Fruit fly (Drosophila melanogaster): ENCODE measurements around the gene His4r.

DNA sequence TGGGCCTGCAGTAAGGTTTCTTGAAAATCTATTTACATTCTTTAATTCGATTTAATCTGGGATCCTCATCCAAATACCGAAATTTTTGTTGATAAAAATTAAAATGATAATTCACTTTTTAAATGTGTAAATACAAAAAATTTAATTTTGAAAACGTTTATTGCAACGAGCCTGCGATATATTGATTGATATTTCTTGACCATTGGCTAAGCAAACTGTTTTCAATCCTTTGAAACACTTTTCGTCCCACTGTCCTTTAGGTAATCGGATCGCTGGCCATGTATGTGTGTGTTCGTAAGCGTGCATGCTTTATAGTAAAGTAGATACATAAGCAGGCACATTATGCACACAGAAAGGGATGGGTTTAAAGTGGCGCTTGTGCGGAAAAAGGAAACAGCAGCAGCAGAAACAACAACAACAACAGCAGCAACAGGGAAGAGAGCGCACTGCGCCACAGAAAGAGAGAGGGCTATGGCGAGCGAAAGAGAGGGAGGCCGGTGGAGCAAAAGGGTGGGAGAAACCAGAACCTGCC is 1.4 kb upstream of the His4r start:
- no peak for TF ChIP-seq CG9797 (GFP tag; optimal IDR thresholded peaks at IDR 0.05)
- no peak for TF ChIP-seq CG2678 (tag; optimal IDR thresholded peaks at IDR 0.05)
- no peak for TF ChIP-seq CG6254 (GFP tag; optimal IDR thresholded peaks at IDR 0.05)
- TF ChIP-seq CG34376 (GFP tag; optimal IDR thresholded peaks at IDR 0.05) = no peak
- TF ChIP-seq Blimp-1 (GFP tag; optimal IDR thresholded peaks at IDR 0.05) = no peak
- TF ChIP-seq fd96Cb (tag; optimal IDR thresholded peaks at IDR 0.05) = peak; percentile 44
- no peak for TF ChIP-seq CG9876 (GFP tag; optimal IDR thresholded peaks at IDR 0.05)
- TF ChIP-seq CG18262 (tag; optimal IDR thresholded peaks at IDR 0.05) = peak; percentile 84
